Worm (Caenorhabditis elegans): ENCODE data around the gene fkh-5.

Gene fkh-5

DNA sequence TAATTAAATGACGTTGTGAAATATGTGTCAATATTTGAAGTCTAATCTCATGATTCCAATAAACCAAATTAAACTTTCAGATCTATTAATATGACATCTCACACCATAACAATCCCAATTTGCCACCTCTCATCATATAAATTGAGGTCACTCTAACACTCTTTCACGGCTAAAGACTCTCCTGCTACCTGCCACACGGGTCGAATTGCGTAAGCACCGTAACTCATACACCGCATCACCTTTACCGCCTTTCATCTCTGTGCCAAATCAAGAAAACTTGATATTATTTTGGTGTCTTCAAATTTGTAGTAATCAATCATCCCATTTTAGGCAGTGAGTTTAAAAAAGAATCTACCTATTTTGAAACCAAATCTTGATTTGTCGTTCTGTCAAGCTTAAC lies 38.1 kb upstream of the fkh-5 start:
- TF ChIP-seq ztf-4 (tag; optimal IDR thresholded peaks at IDR 0.05) (no peak), F13H6.1 (tag; optimal IDR thresholded peaks at IDR 0.05) (no peak), nhr-23 (tag; optimal IDR thresholded peaks at IDR 0.05) (no peak), elt-1 (tag; optimal IDR thresholded peaks at IDR 0.05) (no peak), nhr-129 (tag; optimal IDR thresholded peaks at IDR 0.05) (no peak)

DNA sequence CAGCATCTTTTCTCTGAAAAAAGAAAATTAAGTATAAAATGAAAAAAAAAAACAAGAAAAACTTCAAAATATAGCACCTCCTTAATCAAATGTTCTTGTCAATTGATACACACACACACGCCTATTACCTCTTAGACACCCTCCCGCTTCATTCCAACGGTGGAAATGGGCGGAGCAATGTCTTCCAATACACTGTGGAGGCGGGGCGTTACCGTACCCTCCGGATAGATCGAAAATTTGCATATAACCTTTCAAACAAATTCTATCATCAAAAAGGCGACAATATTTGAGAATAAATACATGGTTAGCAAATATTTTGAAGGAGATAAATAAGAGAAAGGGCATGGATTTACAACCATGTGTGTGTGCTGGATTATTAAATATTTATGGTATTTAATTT lies 36.4 kb upstream of the fkh-5 start:
- TF ChIP-seq lsy-2 (tag; optimal IDR thresholded peaks at IDR 0.05): peak in 1 of 2 experiments; percentile 63
- TF ChIP-seq R02D3.7 (tag; optimal IDR thresholded peaks at IDR 0.05): no peak

DNA sequence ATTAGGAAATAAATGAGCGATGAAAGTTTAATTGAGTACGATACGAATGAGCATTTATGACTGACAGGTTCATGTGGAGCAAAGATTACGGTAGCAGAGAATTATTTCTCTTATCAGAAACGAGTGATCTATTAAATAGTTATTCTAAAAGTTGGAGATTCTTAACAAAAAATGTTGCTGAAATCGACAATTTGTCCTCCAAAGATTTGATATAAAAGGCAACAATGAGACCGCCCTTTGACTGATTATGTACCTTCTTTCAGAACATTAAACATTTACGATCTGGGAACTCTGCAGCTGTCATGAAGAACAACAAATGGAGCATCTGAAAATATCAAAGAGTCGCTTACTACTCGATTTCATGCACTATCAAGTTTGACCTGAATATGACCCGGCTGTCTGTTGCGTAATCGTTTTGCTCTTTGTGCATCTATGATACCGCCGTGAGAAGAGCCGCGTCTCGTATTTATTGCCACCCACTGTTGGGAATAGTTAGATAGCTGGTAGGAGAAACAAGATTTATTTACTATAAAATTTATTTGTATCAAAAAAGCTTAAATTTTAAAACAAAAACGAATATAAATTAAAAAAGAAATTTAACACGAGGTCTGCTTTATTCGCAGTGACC lies 34.8 kb upstream of the fkh-5 start, which contains the start of gene pal-1:
TSS of gene pal-1 (minus strand) at position 51 of the 628 bp plus-strand sequence.
- no peak for TF ChIP-seq alr-1 (tag; optimal IDR thresholded peaks at IDR 0.05)
- no peak for TF ChIP-seq nhr-12 (tag; optimal IDR thresholded peaks at IDR 0.05)
- no peak for TF ChIP-seq nhr-129 (tag; optimal IDR thresholded peaks at IDR 0.05)
- no peak for TF ChIP-seq unc-55 (GFP tag; optimal IDR thresholded peaks at IDR 0.05)

DNA sequence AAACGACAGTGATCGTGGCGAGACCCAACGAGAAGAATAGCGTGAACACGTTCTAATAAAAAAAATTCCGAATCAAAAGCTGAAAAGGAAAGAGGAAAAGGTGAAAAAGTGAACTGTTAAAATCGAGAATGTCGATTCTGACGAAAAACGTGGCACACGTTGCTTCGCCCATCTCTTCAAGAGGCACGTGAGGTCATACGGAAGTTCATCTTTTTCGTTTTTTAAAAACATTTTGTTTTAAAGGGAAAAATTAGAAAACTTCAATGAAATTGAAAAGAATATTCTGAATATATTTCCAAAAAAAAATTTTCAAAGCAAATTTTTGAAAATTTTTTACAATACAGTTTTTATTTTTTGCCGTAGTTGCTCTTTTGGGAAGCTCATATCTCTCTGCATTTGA lies 33.3 kb upstream of the fkh-5 start, which contains the start of gene C38D4.7:
TSS of gene C38D4.7 (minus strand) at position 101 of the 400 bp plus-strand sequence.
- TF ChIP-seq Y55F3AM.14 (GFP tag; optimal IDR thresholded peaks at IDR 0.05): no peak
- TF ChIP-seq crh-2 (tag; optimal IDR thresholded peaks at IDR 0.05): no peak
- no peak for TF ChIP-seq lin-11 (tag; optimal IDR thresholded peaks at IDR 0.05)

DNA sequence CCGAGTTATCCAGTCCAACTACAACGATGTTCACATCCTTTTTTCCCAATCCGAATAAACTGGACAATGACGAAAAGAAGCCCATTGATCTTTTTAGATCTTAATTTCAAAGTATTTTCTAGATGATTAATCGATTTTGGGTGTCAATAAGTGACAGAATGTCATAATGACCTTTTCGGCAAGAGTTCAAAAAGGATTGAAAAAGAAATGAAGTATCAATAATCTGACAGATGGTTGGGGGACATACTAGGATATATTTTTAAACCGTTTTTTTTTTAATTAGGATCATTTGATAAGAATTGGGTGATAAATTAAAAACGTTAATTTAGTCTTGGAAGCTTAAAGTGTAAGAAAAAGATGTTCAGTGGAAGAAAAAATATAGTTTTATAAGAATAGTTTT lies 29.7 kb upstream of the fkh-5 start, which contains the start of gene arl-6:
TSS of gene arl-6 (minus strand) at position 101 of the 400 bp plus-strand sequence.
- no peak for TF ChIP-seq mab-5 (tag; optimal IDR thresholded peaks at IDR 0.05)
- no peak for TF ChIP-seq nhr-237 (tag; optimal IDR thresholded peaks at IDR 0.05)
- TF ChIP-seq sma-9 (GFP tag; optimal IDR thresholded peaks at IDR 0.05): no peak
- no peak for TF ChIP-seq sma-9 (tag; optimal IDR thresholded peaks at IDR 0.05)
- no peak for TF ChIP-seq elt-3 (tag; optimal IDR thresholded peaks at IDR 0.05)
- TF ChIP-seq mbf-1 (tag; optimal IDR thresholded peaks at IDR 0.05): no peak
- TF ChIP-seq peb-1 (tag; optimal IDR thresholded peaks at IDR 0.05): no peak
- TF ChIP-seq crh-2 (tag; optimal IDR thresholded peaks at IDR 0.05): no peak

DNA sequence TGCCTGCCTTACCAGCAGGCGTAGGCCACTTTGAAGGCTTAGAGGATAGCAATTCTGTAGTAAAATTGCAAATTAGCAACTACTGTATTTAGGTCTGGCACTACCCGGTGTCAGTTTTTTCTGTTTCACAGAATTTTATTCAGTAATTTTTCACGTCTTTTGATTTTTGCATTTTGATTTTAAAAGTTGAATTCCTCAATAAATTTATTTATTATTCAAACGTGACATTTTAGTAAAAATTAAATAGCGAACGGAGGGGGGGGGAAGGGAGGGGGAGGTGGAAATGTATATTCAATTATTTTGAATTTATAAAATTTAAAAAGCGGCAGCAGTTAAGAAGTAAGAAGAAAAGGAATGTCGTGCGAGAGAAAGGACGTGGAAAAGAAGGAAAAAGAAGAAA lies 27.2 kb upstream of the fkh-5 start, which contains the start of gene F26A1.4:
TSS of gene F26A1.4 (plus strand) at position 301 of the 400 bp plus-strand sequence.
- no peak for TF ChIP-seq unc-62 (GFP tag; optimal IDR thresholded peaks at IDR 0.05)
- no peak for TF ChIP-seq elt-3 (tag; optimal IDR thresholded peaks at IDR 0.05)
- no peak for TF ChIP-seq nhr-12 (tag; optimal IDR thresholded peaks at IDR 0.05)
- no peak for TF ChIP-seq gmeb-1 (tag; optimal IDR thresholded peaks at IDR 0.05)
- no peak for TF ChIP-seq unc-55 (GFP tag; optimal IDR thresholded peaks at IDR 0.05)
- no peak for TF ChIP-seq nhr-6 (tag; optimal IDR thresholded peaks at IDR 0.05)
- TF ChIP-seq ceh-82 (tag; optimal IDR thresholded peaks at IDR 0.05): no peak
- TF ChIP-seq mab-5 (tag; optimal IDR thresholded peaks at IDR 0.05): no peak
- TF ChIP-seq ZK546.5 (tag; optimal IDR thresholded peaks at IDR 0.05): no peak
- TF ChIP-seq ztf-4 (tag; optimal IDR thresholded peaks at IDR 0.05): no peak
- no peak for TF ChIP-seq sma-9 (GFP tag; optimal IDR thresholded peaks at IDR 0.05)
- TF ChIP-seq sma-9 (tag; optimal IDR thresholded peaks at IDR 0.05): no peak

DNA sequence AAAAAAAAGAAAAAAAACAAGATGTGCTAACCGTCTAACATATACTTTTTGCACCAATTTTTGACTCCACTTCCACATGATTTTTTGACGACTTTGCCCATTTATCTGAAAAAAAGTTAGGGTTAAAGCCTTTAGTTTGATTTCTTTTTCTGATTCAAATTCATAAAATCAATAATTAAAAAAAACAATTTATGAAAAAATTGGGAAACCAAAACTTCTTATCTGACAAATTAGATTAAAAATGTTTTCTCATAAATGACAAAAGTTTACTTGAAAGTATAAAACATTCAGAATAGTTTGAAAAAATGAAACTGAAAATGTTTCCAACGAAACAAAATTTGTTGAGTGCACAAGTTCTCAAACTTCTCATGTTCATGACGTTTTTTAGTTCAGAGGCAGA lies 24.6 kb upstream of the fkh-5 start, which contains the start of gene F26A1.7:
TSS of gene F26A1.7 (minus strand) at position 101 of the 400 bp plus-strand sequence.
- TF ChIP-seq ztf-1 (GFP tag; conservative IDR thresholded peaks at IDR 0.05): no peak
- TF ChIP-seq C34F6.9 (tag; optimal IDR thresholded peaks at IDR 0.05): no peak
- no peak for TF ChIP-seq Y55F3AM.14 (GFP tag; optimal IDR thresholded peaks at IDR 0.05)
- TF ChIP-seq unc-55 (GFP tag; optimal IDR thresholded peaks at IDR 0.05): no peak
- no peak for TF ChIP-seq snpc-4 (tag; optimal IDR thresholded peaks at IDR 0.05)
- no peak for TF ChIP-seq unc-39 (tag; optimal IDR thresholded peaks at IDR 0.05)
- no peak for TF ChIP-seq ceh-82 (tag; optimal IDR thresholded peaks at IDR 0.05)
- TF ChIP-seq mab-5 (tag; optimal IDR thresholded peaks at IDR 0.05): no peak
- no peak for TF ChIP-seq nhr-25 (tag; optimal IDR thresholded peaks at IDR 0.05)
- TF ChIP-seq ztf-11 (tag; optimal IDR thresholded peaks at IDR 0.05): no peak
- no peak for TF ChIP-seq mdl-1 (tag; optimal IDR thresholded peaks at IDR 0.05)
- TF ChIP-seq crh-2 (tag; optimal IDR thresholded peaks at IDR 0.05): no peak
- TF ChIP-seq ztf-4 (tag; optimal IDR thresholded peaks at IDR 0.05): no peak

All from whole organism, L2 larva.